Worm (Caenorhabditis elegans) whole organism, mixed stage, embryonic: ENCODE results near the gene dpy-19.

Experiments used
- blmp-1 ChIP-seq: fragments of 150-350 bp; optimal IDR thresholded peaks from 2 replicates; lab custom pipeline; 2014; ENCODE audit warnings: missing biosample characterization, missing genetic modification characterization
- ceh-43 ChIP-seq: fragments of 200-800 bp; sonication (Bioruptor generic); optimal IDR thresholded peaks from 2 replicates; lab custom pipeline; 2018; ENCODE audit warnings: mild to moderate bottlenecking, missing genetic modification characterization, moderate library complexity, missing compliant biosample characterization
- elt-3 ChIP-seq: fragments of 150-350 bp; optimal IDR thresholded peaks from 2 replicates; lab custom pipeline; 2014; ENCODE audit warnings: missing biosample characterization, missing genetic modification characterization
- lin-13 ChIP-seq: fragments of 150-350 bp; optimal IDR thresholded peaks from 2 replicates; lab custom pipeline; 2014; ENCODE audit warnings: missing biosample characterization, missing genetic modification characterization
- mls-2 ChIP-seq: sonication (generic microtip); optimal IDR thresholded peaks from 2 replicates; lab custom pipeline; 2016; ENCODE audit warnings: mild to moderate bottlenecking, missing genetic modification characterization, moderate library complexity, missing compliant biosample characterization
- nhr-76 ChIP-seq: sonication (generic microtip); optimal IDR thresholded peaks from 2 replicates; lab custom pipeline; 2017; ENCODE audit warnings: missing biosample characterization, missing genetic modification characterization
- pha-4 ChIP-seq: fragments of 150-350 bp; optimal IDR thresholded peaks from 2 replicates; lab custom pipeline; 2018; ENCODE audit warnings: missing biosample characterization, missing genetic modification reagents, missing genetic modification characterization
- unc-62 ChIP-seq: fragments of 150-350 bp; optimal IDR thresholded peaks from 2 replicates; lab custom pipeline; 2014; ENCODE audit warnings: missing biosample characterization, missing genetic modification reagents, missing genetic modification characterization

ce11 chrIII:8689143-8689542 is 21.9 kb upstream of the dpy-19 start:
- no peak for TF ChIP-seq ceh-43 (GFP tag; lab: Kevin White, UChicago)
- TF ChIP-seq pha-4 = no peak
- no peak for TF ChIP-seq blmp-1 (tag; lab: Kevin White, UChicago)
- TF ChIP-seq mls-2 (tag; lab: Kevin White, UChicago) = no peak
- no peak for TF ChIP-seq unc-62 (GFP tag; lab: Kevin White, UChicago)
- TF ChIP-seq lin-13 (tag; lab: Kevin White, UChicago) = no peak
- no peak for TF ChIP-seq nhr-76 (tag; lab: Kevin White, UChicago)
- no peak for TF ChIP-seq elt-3 (tag; lab: Kevin White, UChicago)
